In the genomic region with DNA sequence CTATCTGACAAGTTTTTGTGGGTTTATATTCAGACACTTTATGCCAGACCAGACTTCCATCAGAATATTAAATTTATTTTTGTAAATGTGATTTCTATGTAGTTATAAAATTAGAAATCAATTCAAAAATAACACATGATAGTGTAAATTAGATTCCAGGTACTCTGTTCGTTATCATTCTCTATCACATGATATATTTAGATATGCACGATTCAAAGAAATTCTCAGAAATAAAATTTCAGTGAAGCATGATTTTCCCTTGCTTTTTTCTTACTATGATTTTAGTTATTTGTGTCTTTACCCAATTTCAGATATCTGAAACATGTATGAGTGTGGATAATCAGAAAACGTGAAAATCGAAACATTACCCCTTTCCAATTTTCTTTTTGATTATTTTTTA, we compare ENCODE assay signal across 3 worm cellular contexts.
TF ChIP-seq lines count a peak whose summit lies in the region.

No protein-coding gene starts in this region.

TF ChIP-seq in whole organism, L1 larva, 84 proteins besides CTCF, POLR2A, EP300 and RAD21 (continues in another document):
- TF ChIP-seq mdl-1 (tag; optimal IDR thresholded peaks at IDR 0.05; lab: Kevin White, UChicago) (no peak), vab-15 (tag; optimal IDR thresholded peaks at IDR 0.05; lab: Kevin White, UChicago) (no peak), hlh-17 (GFP tag; optimal IDR thresholded peaks at IDR 0.05; lab: Kevin White, UChicago; ENCODE audit: borderline replicate concordance) (no peak), efl-1 (optimal IDR thresholded peaks at IDR 0.05; lab: Kevin White, UChicago) (no peak), efl-1 (GFP tag; optimal IDR thresholded peaks at IDR 0.05 in 1 of 2; lab: Kevin White, UChicago) (no peak), isw-1 (GFP tag; IDR thresholded peaks at IDR 0.05; lab: Robert Waterston, UW) (no peak), sup-37 (GFP tag; optimal IDR thresholded peaks at IDR 0.05; lab: Kevin White, UChicago) (no peak), fkh-10 (GFP tag; optimal IDR thresholded peaks at IDR 0.05; lab: Kevin White, UChicago) (peak; percentile 10), ceh-8 (GFP tag; optimal IDR thresholded peaks at IDR 0.05; lab: Kevin White, UChicago) (no peak), nhr-77 (tag; optimal IDR thresholded peaks at IDR 0.05; lab: Kevin White, UChicago) (no peak), ces-1 (GFP tag; optimal IDR thresholded peaks at IDR 0.05; lab: Kevin White, UChicago) (no peak), lin-35 (GFP tag; optimal IDR thresholded peaks at IDR 0.05; lab: Kevin White, UChicago) (no peak), unc-62 (GFP tag; optimal IDR thresholded peaks at IDR 0.05; lab: Kevin White, UChicago) (no peak), nhr-84 (tag; optimal IDR thresholded peaks at IDR 0.05; lab: Kevin White, UChicago) (no peak), mep-1 (tag; optimal IDR thresholded peaks at IDR 0.05; lab: Kevin White, UChicago) (no peak), nhr-76 (tag; optimal IDR thresholded peaks at IDR 0.05; lab: Kevin White, UChicago) (no peak), nhr-19 (GFP tag; conservative IDR thresholded peaks at IDR 0.05; lab: Robert Waterston, UW) (no peak), aha-1 (tag; optimal IDR thresholded peaks at IDR 0.05; lab: Kevin White, UChicago) (no peak), rnt-1 (tag; optimal IDR thresholded peaks at IDR 0.05; lab: Kevin White, UChicago) (no peak), lin-14 (GFP tag; optimal IDR thresholded peaks at IDR 0.05; lab: Kevin White, UChicago) (peak; percentile 7), elt-3 (tag; optimal IDR thresholded peaks at IDR 0.05; lab: Kevin White, UChicago) (no peak), jun-1 (tag; optimal IDR thresholded peaks at IDR 0.05; lab: Kevin White, UChicago) (no peak), hpl-2 (GFP tag; optimal IDR thresholded peaks at IDR 0.05; lab: Kevin White, UChicago) (no peak), sox-4 (tag; optimal IDR thresholded peaks at IDR 0.05; lab: Kevin White, UChicago) (peak; percentile 61), ets-5 (GFP tag; IDR thresholded peaks at IDR 0.05; lab: Robert Waterston, UW) (no peak), ama-1 (optimal IDR thresholded peaks at IDR 0.05; lab: Kevin White, UChicago) (no peak), lir-3 (tag; optimal IDR thresholded peaks at IDR 0.05; lab: Kevin White, UChicago; ENCODE audit: poor library complexity) (no peak), nhr-11 (tag; optimal IDR thresholded peaks at IDR 0.05; lab: Kevin White, UChicago) (no peak), nhr-20 (tag; optimal IDR thresholded peaks at IDR 0.05; lab: Kevin White, UChicago) (peak; percentile 9), fos-1 (tag; optimal IDR thresholded peaks at IDR 0.05; lab: Kevin White, UChicago) (no peak)

TF ChIP-seq in whole organism, L2 larva, 48 proteins besides CTCF, POLR2A, EP300 and RAD21:
- TF ChIP-seq sma-3 (GFP tag; optimal IDR thresholded peaks at IDR 0.05; lab: Kevin White, UChicago) (no peak), lsy-2 (tag; optimal IDR thresholded peaks at IDR 0.05; lab: Kevin White, UChicago) (peak in 1 of 2 experiments; percentile 24), C34F6.9 (tag; optimal IDR thresholded peaks at IDR 0.05; lab: Kevin White, UChicago) (peak; percentile 8), crh-2 (tag; optimal IDR thresholded peaks at IDR 0.05; lab: Kevin White, UChicago) (no peak), nhr-21 (tag; optimal IDR thresholded peaks at IDR 0.05; lab: Kevin White, UChicago) (peak; percentile 60), R02D3.7 (tag; optimal IDR thresholded peaks at IDR 0.05; lab: Kevin White, UChicago) (no peak), dmd-4 (tag; optimal IDR thresholded peaks at IDR 0.05; lab: Kevin White, UChicago) (peak; percentile 14)

TF ChIP-seq in whole organism, L4 larva, 104 proteins besides CTCF, POLR2A, EP300 and RAD21:
- TF ChIP-seq snpc-4 (tag; optimal IDR thresholded peaks at IDR 0.05; lab: Kevin White, UChicago) (no peak), nhr-11 (tag; optimal IDR thresholded peaks at IDR 0.05; lab: Kevin White, UChicago) (peak; percentile 28)
